Worm (Caenorhabditis elegans) whole organism, mixed stage, embryonic: ENCODE results near the gene mks-1.

Experiments
- ceh-83 ChIP-seq: fragments of 200-800 bp; sonication (Bioruptor generic); optimal IDR thresholded peaks from 2 replicates; lab custom pipeline; 2018; ENCODE audit warnings: mild to moderate bottlenecking, missing genetic modification characterization, missing compliant biosample characterization
- ces-1 ChIP-seq: fragments of 150-350 bp; optimal IDR thresholded peaks from 2 replicates; lab custom pipeline; 2014; ENCODE audit warnings: missing biosample characterization, missing genetic modification reagents, missing genetic modification characterization
- cnd-1 ChIP-seq: fragments of 200-800 bp; sonication (Bioruptor generic); optimal IDR thresholded peaks from 2 replicates; lab custom pipeline; 2018; ENCODE audit warnings: mild to moderate bottlenecking, missing genetic modification characterization, missing compliant biosample characterization
- elt-3 ChIP-seq: fragments of 150-350 bp; optimal IDR thresholded peaks from 2 replicates; lab custom pipeline; 2014; ENCODE audit warnings: missing biosample characterization, missing genetic modification characterization
- mab-5 ChIP-seq: fragments of 150-350 bp; optimal IDR thresholded peaks from 2 replicates; lab custom pipeline; 2014; ENCODE audit warnings: missing biosample characterization, missing genetic modification characterization
- mep-1 ChIP-seq: fragments of 150-350 bp; optimal IDR thresholded peaks from 2 replicates; lab custom pipeline; 2017; ENCODE audit warnings: missing biosample characterization, missing genetic modification reagents, missing genetic modification characterization, inconsistent platforms
- nhr-237 ChIP-seq: fragments of 150-350 bp; optimal IDR thresholded peaks from 2 replicates; lab custom pipeline; 2014; ENCODE audit warnings: missing biosample characterization, missing genetic modification characterization
- nhr-28 ChIP-seq: fragments of 150-350 bp; optimal IDR thresholded peaks from 2 replicates; lab custom pipeline; 2014; ENCODE audit warnings: missing biosample characterization, missing genetic modification characterization
- snpc-4 ChIP-seq: fragments of 150-350 bp; optimal IDR thresholded peaks from 2 replicates; lab custom pipeline; 2014; ENCODE audit warnings: missing biosample characterization, missing genetic modification characterization
- unc-120 ChIP-seq: sonication (generic microtip); optimal IDR thresholded peaks from 2 replicates; lab custom pipeline; 2017; ENCODE audit warnings: missing genetic modification characterization, missing compliant biosample characterization; ENCODE audit not compliant: poor library complexity, severe bottlenecking
- unc-62 ChIP-seq: fragments of 150-350 bp; optimal IDR thresholded peaks from 2 replicates; lab custom pipeline; 2014; ENCODE audit warnings: missing biosample characterization, missing genetic modification reagents, missing genetic modification characterization

ce11 chrIII:3220287-3220686 is 34.2 kb downstream of the mks-1 start:
- TF ChIP-seq snpc-4 (tag; lab: Kevin White, UChicago) = no peak
- TF ChIP-seq nhr-28 = no peak
- TF ChIP-seq cnd-1 = no peak
- TF ChIP-seq ceh-83 (GFP tag; lab: Kevin White, UChicago) = no peak
- no peak for TF ChIP-seq elt-3 (tag; lab: Kevin White, UChicago)
- no peak for TF ChIP-seq mep-1 (tag; lab: Kevin White, UChicago)
- peak; percentile 77 for TF ChIP-seq ces-1 (GFP tag; lab: Kevin White, UChicago)
- no peak for TF ChIP-seq nhr-237 (tag; lab: Kevin White, UChicago)
- peak; percentile 36 for TF ChIP-seq unc-120 (tag; lab: Kevin White, UChicago)
- TF ChIP-seq mab-5 (tag; lab: Kevin White, UChicago) = no peak
- TF ChIP-seq unc-62 (GFP tag; lab: Kevin White, UChicago) = no peak
